Worm (Caenorhabditis elegans) whole organism, L2 larva: ENCODE data around the gene T16G12.3.

Experiments
- ama-1 ChIP-seq: fragments of 150-350 bp; optimal IDR thresholded peaks from 2 replicates; lab custom pipeline; 2018; ENCODE audit warnings: inconsistent platforms
- ceh-82 ChIP-seq: fragments of 150-350 bp; optimal IDR thresholded peaks from 2 replicates; lab custom pipeline; 2014; ENCODE audit warnings: missing biosample characterization, missing genetic modification characterization
- ztf-11 ChIP-seq: sonication (generic microtip); optimal IDR thresholded peaks from 2 replicates; lab custom pipeline; 2017; ENCODE audit warnings: missing biosample characterization, missing genetic modification characterization

ce11 chrIII:10023452-10023851 lies 27.0 kb upstream of the T16G12.3 start, which contains the start of gene ins-21:
- TF ChIP-seq ztf-11 (tag; lab: Kevin White, UChicago) = no peak
- no peak for TF ChIP-seq ceh-82 (tag; lab: Kevin White, UChicago)
- TF ChIP-seq ama-1 = no peak
